Fruit fly (Drosophila melanogaster) S2 (cell line): ENCODE data around the gene ATPsynCF6.

Experiments used
- CG8478 ChIP-seq: fragments of >200 bp; optimal IDR thresholded peaks from 2 replicates; lab custom pipeline; 2018
- CTCF ChIP-seq, 2 experiments: fragments of >200 bp; optimal IDR thresholded peaks; 2 replicates each; lab custom pipeline; 2018

dm6 chr3R:23331865-23332367, 23.9 kb downstream of the ATPsynCF6 start:
- no peak for TF ChIP-seq CG8478
- TF ChIP-seq CTCF (optimal IDR thresholded peaks at IDR 0.05; lab: Kevin White, UChicago): no peak
